Worm (Caenorhabditis elegans): ENCODE measurements around the gene parg-2.

DNA sequence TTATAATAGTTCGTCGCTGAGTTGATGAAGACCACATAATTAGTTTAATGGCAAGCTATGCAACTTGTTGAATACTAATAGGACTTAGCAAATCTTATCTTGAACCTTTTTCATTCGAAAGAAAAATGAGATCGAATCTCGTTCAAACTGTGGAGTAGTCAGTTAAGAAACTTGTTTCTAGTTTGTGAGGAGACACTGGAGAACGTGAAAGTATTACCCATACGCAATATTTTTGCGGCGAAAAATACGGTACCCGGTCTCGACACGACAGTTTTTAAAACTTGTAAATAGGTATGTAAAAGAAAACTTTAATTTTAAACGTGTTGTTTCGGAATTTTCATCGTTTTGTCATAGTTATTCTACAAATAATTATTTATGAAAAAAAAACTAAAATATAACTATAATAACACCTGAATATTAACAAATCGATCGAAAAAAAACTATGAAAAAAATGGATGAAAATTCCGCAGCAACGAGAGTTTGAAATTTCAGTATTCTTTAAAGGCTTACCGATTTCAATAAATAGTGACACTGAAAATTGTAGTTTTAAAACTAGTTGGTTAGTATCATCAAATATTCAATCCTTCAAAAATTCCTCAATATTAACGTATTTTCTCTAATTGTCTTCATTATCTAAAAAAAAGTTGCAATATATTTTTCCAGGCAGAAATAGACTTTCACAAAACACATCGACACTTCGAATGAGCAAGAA lies 30.8 kb upstream of the parg-2 start, which contains the start of the genes F20C5.7 and parg-1:
- TF ChIP-seq mdl-1 (tag; optimal IDR thresholded peaks at IDR 0.05) (no peak), R02D3.7 (tag; optimal IDR thresholded peaks at IDR 0.05) (no peak), elt-3 (tag; optimal IDR thresholded peaks at IDR 0.05) (no peak), lsy-12 (tag; optimal IDR thresholded peaks at IDR 0.05) (no peak), nhr-237 (tag; optimal IDR thresholded peaks at IDR 0.05) (no peak), eor-1 (tag; optimal IDR thresholded peaks at IDR 0.05) (no peak), unc-62 (GFP tag; optimal IDR thresholded peaks at IDR 0.05) (no peak), fos-1 (tag; optimal IDR thresholded peaks at IDR 0.05) (no peak)
